Worm (Caenorhabditis elegans) whole organism, L4/young adult: ENCODE results near the gene col-71.
"Not testable (repeated sequence)": the region's sequence is repeated elsewhere in the genome, so short reads cannot be mapped to it uniquely, and the experiment has no call there.

Experiments used
- W03F9.2 ChIP-seq: fragments of 150-350 bp; optimal IDR thresholded peaks from 2 replicates; lab custom pipeline; 2014; ENCODE audit warnings: missing biosample characterization, missing genetic modification characterization
- dao-5 ChIP-seq: sonication (generic microtip); optimal IDR thresholded peaks from 2 replicates; lab custom pipeline; 2016; ENCODE audit warnings: missing genotype, missing genetic modification characterization, moderate library complexity, missing compliant biosample characterization
- him-1 ChIP-seq: sonication (generic microtip); optimal IDR thresholded peaks from 2 replicates; lab custom pipeline; 2016; ENCODE audit warnings: missing genotype, missing genetic modification reagents, missing genetic modification characterization, missing compliant biosample characterization

DNA sequence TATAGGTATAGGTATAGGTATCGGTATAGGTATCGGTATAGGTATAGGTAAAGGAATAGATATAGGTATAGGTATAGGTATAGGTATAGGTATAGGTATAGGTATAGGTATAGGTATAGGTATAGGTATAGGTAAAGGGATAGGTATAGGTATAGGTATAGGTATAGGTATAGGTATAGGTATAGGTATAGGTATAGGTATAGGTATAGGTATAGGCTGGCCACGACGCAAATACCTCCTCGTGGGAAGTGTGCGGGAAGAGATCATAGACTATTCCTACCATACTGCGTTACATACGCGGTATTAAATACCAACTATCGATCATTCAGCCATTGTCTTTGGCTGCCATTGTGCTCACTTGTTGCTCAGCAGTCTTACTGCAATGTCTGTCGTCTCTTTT is 11.6 kb downstream of the col-71 start, which contains the start of gene fbxb-112:
- not testable (repeated sequence) for TF ChIP-seq him-1, dao-5, W03F9.2 (tag; lab: Kevin White, UChicago)
